Worm (Caenorhabditis elegans) whole organism, midembryonic: Measurements from ENCODE around the gene K07H8.11.

Experiments
- T22C8.4 ChIP-seq: fragments of 200-800 bp; sonication (Bioruptor generic); IDR thresholded peaks from 2 replicates; pipeline ENCODE4 v1.3.6; 2022; ENCODE audit warnings: missing genetic modification characterization, missing compliant biosample characterization
- cog-1 ChIP-seq: sonication (generic microtip); optimal IDR thresholded peaks from 2 replicates; lab custom pipeline; 2016; ENCODE audit warnings: missing genetic modification characterization, missing compliant biosample characterization
- flt-1 ChIP-seq: fragments of 200-800 bp; sonication (Bioruptor generic); IDR thresholded peaks from 2 replicates; pipeline ENCODE4 v1.3.6; 2022; ENCODE audit warnings: missing genetic modification characterization, missing compliant biosample characterization
- klf-2 ChIP-seq: fragments of 200-800 bp; sonication (Bioruptor generic); conservative IDR thresholded peaks from 2 replicates; pipeline ENCODE4 v1.3.6; 2022; ENCODE audit warnings: missing genetic modification reagents, missing genetic modification characterization, missing compliant biosample characterization
- med-1 ChIP-seq: sonication (generic microtip); optimal IDR thresholded peaks from 2 replicates; lab custom pipeline; 2017; ENCODE audit warnings: missing genetic modification characterization, mild to moderate bottlenecking, missing compliant biosample characterization, antibody characterized with exemption, missing genetic modification reagents; ENCODE audit not compliant: insufficient read depth
- ref-1 ChIP-seq: fragments of 200-800 bp; sonication (Bioruptor generic); conservative IDR thresholded peaks from 2 replicates; pipeline ENCODE4 v1.3.6; 2022; ENCODE audit warnings: missing genetic modification reagents, missing genetic modification characterization, missing compliant biosample characterization
- tab-1 ChIP-seq: fragments of 200-800 bp; sonication (Bioruptor generic); IDR thresholded peaks from 2 replicates; pipeline ENCODE4 v1.3.6; 2022; ENCODE audit warnings: missing genetic modification characterization, missing compliant biosample characterization
- ztf-23 ChIP-seq: fragments of 200-800 bp; sonication (Bioruptor generic); IDR thresholded peaks from 2 replicates; pipeline ENCODE4 v1.3.6; 2022; ENCODE audit warnings: missing genetic modification reagents, missing genetic modification characterization, missing compliant biosample characterization
- ztf-29 ChIP-seq: fragments of 200-800 bp; sonication (Bioruptor generic); IDR thresholded peaks from 2 replicates; pipeline ENCODE4 v1.3.6; 2022; ENCODE audit warnings: missing genetic modification reagents, missing genetic modification characterization, missing compliant biosample characterization

Gene K07H8.11

DNA sequence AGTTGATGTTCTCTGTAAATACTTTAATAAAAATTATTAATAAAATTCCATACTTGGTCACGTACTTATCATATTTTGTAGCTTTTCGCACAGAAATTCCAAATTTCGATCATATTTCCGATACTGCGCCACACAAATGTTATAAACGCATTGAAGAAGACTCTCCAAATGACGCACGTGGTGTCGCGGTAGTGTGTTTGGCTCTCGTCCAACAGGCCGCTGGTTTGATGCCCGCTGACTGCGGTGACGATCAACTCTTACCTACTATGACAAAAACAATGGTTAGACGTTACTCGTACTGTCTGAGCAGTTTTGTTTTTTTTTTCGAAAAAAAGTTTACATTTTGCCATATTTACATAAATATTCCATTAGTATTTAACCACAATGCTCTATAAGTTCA lies 22.3 kb downstream of the K07H8.11 start:
- peak; percentile 90 for TF ChIP-seq klf-2
- TF ChIP-seq flt-1 (GFP tag; lab: Robert Waterston, UW), result peak; percentile 98
- peak; percentile 96 for TF ChIP-seq ref-1
- TF ChIP-seq med-1, result peak; percentile 76
- peak; percentile 98 for TF ChIP-seq tab-1 (GFP tag; lab: Robert Waterston, UW)
- TF ChIP-seq T22C8.4, result peak; percentile 96
- TF ChIP-seq ztf-29 (GFP tag; lab: Robert Waterston, UW), result peak; percentile 94
- peak; percentile 96 for TF ChIP-seq cog-1
- TF ChIP-seq ztf-23, result peak; percentile 95

ce11 chrIV:8251346-8251745 lies 23.8 kb downstream of the K07H8.11 start:
- TF ChIP-seq T22C8.4 (no peak), ref-1 (no peak), med-1 (no peak), cog-1 (no peak), tab-1 (GFP tag; lab: Robert Waterston, UW) (no peak), ztf-29 (GFP tag; lab: Robert Waterston, UW) (no peak), flt-1 (GFP tag; lab: Robert Waterston, UW) (no peak), ztf-23 (no peak), klf-2 (no peak)

- TF ChIP-seq tab-1 (GFP tag; lab: Robert Waterston, UW) (no peak), med-1 (no peak), T22C8.4 (no peak), ztf-23 (no peak), klf-2 (no peak), ref-1 (no peak), flt-1 (GFP tag; lab: Robert Waterston, UW) (no peak), ztf-29 (GFP tag; lab: Robert Waterston, UW) (no peak), cog-1 (no peak)
Measured at ce11 chrIV:8247341-8247740, 27.8 kb downstream of the K07H8.11 start.

ce11 chrIV:8244112-8244511 lies 31.0 kb downstream of the K07H8.11 start, which contains the start of gene T09A12.1:
TSS of gene T09A12.1 (plus strand) at chrIV:8244412.
- TF ChIP-seq ref-1, result no peak
- no peak for TF ChIP-seq T22C8.4
- TF ChIP-seq ztf-23, result no peak
- TF ChIP-seq flt-1 (GFP tag; lab: Robert Waterston, UW), result no peak
- no peak for TF ChIP-seq med-1
- TF ChIP-seq klf-2, result no peak
- no peak for TF ChIP-seq cog-1
- TF ChIP-seq tab-1 (GFP tag; lab: Robert Waterston, UW), result no peak
- TF ChIP-seq ztf-29 (GFP tag; lab: Robert Waterston, UW), result no peak

- TF ChIP-seq ztf-29 (GFP tag; lab: Robert Waterston, UW), result no peak
Measured at ce11 chrIV:8243599-8243998, 31.5 kb downstream of the K07H8.11 start, which contains the start of gene T09A12.8. TSS of gene T09A12.8 (minus strand) at chrIV:8243699.

- TF ChIP-seq T22C8.4 (no peak), ztf-29 (GFP tag; lab: Robert Waterston, UW) (no peak), tab-1 (GFP tag; lab: Robert Waterston, UW) (no peak), ref-1 (no peak), cog-1 (no peak), flt-1 (GFP tag; lab: Robert Waterston, UW) (no peak), med-1 (no peak), ztf-23 (no peak), klf-2 (no peak)
Measured at ce11 chrIV:8243170-8243569, 32.0 kb downstream of the K07H8.11 start.

DNA sequence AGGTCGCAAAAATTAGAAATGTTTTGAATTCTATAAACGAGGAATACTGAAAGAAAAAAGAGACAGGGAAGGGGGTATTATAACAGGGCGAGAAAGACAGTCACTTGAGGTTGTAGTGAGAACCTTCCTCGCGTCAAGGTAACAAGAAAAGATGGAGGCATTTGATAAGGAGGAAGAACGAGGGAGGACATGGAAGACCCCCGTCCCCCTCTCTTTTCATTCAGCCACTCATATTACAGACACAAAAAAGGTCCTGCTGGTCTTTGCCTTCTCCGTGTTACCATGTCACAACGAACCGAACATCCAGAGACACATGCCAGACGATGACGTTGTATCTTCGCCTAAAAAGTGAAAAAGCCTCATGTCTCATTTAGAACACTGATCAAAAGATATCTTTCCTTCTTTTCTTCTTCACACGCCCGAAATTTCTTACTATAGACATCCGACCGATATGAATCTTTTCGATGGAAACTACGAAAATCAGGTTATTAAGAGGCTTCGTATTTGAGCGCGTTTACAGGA lies 33.8 kb downstream of the K07H8.11 start:
- TF ChIP-seq T22C8.4 (no peak), tab-1 (GFP tag; lab: Robert Waterston, UW) (no peak), ztf-29 (GFP tag; lab: Robert Waterston, UW) (no peak), klf-2 (no peak), cog-1 (no peak), ztf-23 (no peak), med-1 (no peak)

- no peak for TF ChIP-seq ztf-29 (GFP tag; lab: Robert Waterston, UW)
- TF ChIP-seq cog-1, result no peak
- TF ChIP-seq T22C8.4, result no peak
- no peak for TF ChIP-seq tab-1 (GFP tag; lab: Robert Waterston, UW)
- TF ChIP-seq ztf-23, result no peak
- no peak for TF ChIP-seq ref-1
- no peak for TF ChIP-seq klf-2
- TF ChIP-seq flt-1 (GFP tag; lab: Robert Waterston, UW), result no peak
Measured at ce11 chrIV:8239584-8239983, 35.5 kb downstream of the K07H8.11 start.

DNA sequence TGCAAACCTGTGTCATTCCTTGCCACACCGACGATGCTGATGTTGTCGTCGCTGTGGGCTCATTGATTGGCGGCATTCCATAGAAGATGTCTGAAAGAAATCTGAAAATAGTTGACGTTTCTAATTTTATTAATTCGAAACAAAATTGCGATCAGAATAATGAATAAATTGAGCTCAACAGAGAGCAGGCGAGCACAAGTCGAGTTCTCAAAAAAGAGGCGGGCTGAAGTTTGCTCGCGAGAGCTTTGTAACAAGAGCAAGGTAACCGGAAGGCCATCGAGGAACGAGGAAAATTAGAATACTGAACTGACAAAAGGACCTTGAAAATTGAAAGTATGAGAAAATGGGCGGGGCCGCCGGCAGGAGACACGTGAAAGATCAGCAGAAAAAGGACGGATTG lies 38.6 kb downstream of the K07H8.11 start, which contains the start of gene nhr-66:
Gene nhr-66 (minus strand): TSS at position 101 of the 400 bp plus-strand sequence.
- TF ChIP-seq tab-1 (GFP tag; lab: Robert Waterston, UW) (no peak), med-1 (no peak), cog-1 (no peak), ztf-29 (GFP tag; lab: Robert Waterston, UW) (no peak), T22C8.4 (no peak), klf-2 (no peak), ztf-23 (no peak), ref-1 (no peak), flt-1 (GFP tag; lab: Robert Waterston, UW) (no peak)

ce11 chrIV:8235114-8235686 lies 39.9 kb downstream of the K07H8.11 start:
- no peak for TF ChIP-seq cog-1
- TF ChIP-seq ref-1, result no peak
- TF ChIP-seq flt-1 (GFP tag; lab: Robert Waterston, UW), result no peak

DNA sequence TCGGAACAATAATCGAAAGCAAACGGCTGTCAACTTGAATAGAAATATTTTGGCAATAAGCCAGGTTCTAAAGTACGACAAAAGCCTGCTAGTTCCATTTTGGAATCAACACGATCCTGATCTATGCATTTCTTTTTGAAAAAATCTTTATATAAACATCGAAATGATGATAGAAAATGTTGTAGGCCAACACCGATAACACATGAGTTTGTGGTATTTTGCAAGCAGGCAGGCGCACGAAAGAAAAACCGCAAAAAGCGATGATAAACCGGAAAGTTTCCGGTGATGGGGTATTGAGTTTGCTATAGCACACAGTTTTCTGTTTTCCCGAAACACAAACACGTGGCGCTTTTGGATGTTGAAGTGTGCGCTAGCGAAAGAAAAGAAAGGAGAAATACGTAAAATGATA lies 41.0 kb downstream of the K07H8.11 start:
- no peak for TF ChIP-seq med-1
- no peak for TF ChIP-seq flt-1 (GFP tag; lab: Robert Waterston, UW)
- TF ChIP-seq klf-2, result no peak
- no peak for TF ChIP-seq ztf-29 (GFP tag; lab: Robert Waterston, UW)
- no peak for TF ChIP-seq ztf-23
- no peak for TF ChIP-seq ref-1
- no peak for TF ChIP-seq tab-1 (GFP tag; lab: Robert Waterston, UW)
- no peak for TF ChIP-seq cog-1
- TF ChIP-seq T22C8.4, result no peak
